Fruit fly (Drosophila melanogaster): ENCODE results near the gene CG31560.

The CG31560 gene

DNA sequence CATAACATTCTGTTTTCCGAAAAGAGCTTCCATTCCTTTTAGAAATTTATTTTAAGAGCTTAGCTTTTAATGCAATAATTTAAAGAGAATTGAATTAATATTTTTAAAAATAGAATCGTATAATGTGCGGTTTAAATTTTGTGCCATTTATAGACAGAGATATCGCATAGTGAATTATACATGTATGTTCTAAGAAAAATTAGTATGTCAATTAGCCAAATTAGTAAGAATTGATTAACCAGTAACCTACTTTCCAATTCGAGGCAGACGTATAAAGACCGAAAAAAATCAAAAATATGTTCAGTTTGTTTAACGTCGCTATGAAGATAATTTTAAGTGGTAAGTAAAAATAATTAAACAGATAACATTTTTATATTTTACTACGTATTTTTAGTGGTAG, at the start of gene CG31560:
Gene CG31560, plus strand, starts transcription at position 301 of the 400 bp plus-strand sequence.
- no peak for TF ChIP-seq pan (optimal IDR thresholded peaks at IDR 0.05)
- TF ChIP-seq EcR (GFP tag; optimal IDR thresholded peaks at IDR 0.05), result no peak
- no peak for TF ChIP-seq psq (optimal IDR thresholded peaks at IDR 0.05)
- TF ChIP-seq Dll (optimal IDR thresholded peaks at IDR 0.05), result no peak
- no peak for TF ChIP-seq usp (GFP tag; optimal IDR thresholded peaks at IDR 0.05)
- no peak for TF ChIP-seq CG8478 (optimal IDR thresholded peaks at IDR 0.05)

DNA sequence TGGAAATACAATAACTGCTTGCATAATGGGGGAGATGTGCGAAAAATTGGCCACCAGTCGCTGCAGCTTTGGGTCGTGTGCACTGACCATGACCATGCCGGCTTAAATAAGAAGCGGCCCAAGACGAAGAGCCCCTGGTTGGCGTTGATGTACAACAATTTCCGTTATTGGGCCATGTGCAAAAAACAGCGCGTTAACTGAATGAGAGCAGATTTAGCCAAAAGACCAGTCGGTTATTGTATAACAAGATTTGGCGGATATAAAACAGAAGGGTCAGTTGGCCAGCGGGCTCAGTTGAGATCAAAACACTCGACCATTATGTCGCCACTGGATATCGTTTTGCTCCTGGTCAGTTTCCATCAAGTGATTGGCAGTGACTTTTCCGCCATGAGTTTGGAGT, 46.1 kb upstream of the CG31560 start, which contains the start of gene Osi10a:
Gene Osi10a, plus strand, starts transcription at position 301 of the 400 bp plus-strand sequence.
- TF ChIP-seq psq (optimal IDR thresholded peaks at IDR 0.05), result no peak

DNA sequence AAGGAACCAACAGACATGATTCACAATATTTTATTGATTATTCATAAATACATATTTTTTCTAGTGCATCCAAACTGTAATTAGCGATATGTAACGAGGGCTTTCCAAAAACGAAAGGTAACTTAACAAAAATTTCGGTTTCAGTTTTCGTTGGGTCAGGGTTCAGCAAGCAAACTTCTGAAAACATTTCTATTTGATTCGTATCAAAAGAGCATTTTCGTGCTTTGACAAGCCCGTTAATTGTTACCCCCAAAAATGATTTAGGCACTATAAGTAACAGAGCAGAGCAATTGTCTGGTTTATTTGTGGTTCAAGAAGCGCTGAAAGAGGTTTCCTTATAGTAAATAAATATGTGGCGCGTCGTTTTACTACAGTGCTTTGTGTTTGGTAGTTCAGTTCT, 43.9 kb upstream of the CG31560 start, which contains the start of gene Osi10b:
Gene Osi10b, plus strand, starts transcription at position 301 of the 400 bp plus-strand sequence.
- no peak for TF ChIP-seq pan (optimal IDR thresholded peaks at IDR 0.05)
- no peak for TF ChIP-seq Dll (optimal IDR thresholded peaks at IDR 0.05)
- TF ChIP-seq psq (optimal IDR thresholded peaks at IDR 0.05), result no peak
- no peak for TF ChIP-seq CG8478 (optimal IDR thresholded peaks at IDR 0.05)
- TF ChIP-seq usp (GFP tag; optimal IDR thresholded peaks at IDR 0.05), result no peak

DNA sequence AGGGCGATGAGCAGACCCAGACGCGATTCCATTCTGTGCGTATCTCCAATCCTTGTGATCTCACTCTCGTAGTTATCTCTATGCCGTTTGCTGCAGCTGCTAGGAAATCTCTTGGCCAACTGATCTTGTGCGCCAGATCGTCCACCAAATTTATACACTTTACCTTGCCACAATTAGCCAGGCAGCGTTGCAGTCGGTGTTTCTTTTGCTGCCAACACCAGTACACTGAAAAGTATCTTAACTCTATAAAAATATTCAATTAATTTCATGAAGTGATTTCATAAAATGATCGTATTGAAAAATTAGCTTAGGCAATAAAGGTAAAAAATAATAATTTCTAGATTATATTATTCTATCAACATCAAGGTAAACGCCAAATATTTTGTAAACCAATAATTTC, 41.1 kb upstream of the CG31560 start, which contains the start of gene Osi11:
Gene Osi11, minus strand, starts transcription at position 101 of the 400 bp plus-strand sequence.
- no peak for TF ChIP-seq pan (optimal IDR thresholded peaks at IDR 0.05)
- TF ChIP-seq CG8478 (optimal IDR thresholded peaks at IDR 0.05), result no peak
- TF ChIP-seq Dll (optimal IDR thresholded peaks at IDR 0.05), result no peak
- no peak for TF ChIP-seq EcR (GFP tag; optimal IDR thresholded peaks at IDR 0.05)
- no peak for TF ChIP-seq usp (GFP tag; optimal IDR thresholded peaks at IDR 0.05)
- no peak for TF ChIP-seq psq (optimal IDR thresholded peaks at IDR 0.05)

DNA sequence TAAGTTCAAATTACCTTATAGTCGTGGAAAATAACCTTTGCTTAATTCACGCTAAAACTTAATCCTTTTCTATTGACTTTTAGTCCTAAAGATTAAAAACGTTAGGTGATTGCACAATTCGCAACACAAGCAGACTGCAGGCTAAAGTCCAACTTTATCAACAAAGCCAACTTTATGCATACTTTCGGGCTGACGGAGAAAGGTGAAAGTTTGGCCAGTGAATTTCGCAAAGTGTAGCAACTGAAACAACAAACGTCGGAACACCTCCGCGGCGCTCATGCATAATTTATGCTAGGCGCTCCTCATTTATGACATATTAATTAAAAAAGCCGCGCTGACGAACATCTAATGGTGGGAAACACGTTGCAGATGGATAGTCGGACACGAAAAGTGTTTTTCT, 39.8 kb upstream of the CG31560 start:
- no peak for TF ChIP-seq psq (optimal IDR thresholded peaks at IDR 0.05)
- no peak for TF ChIP-seq usp (GFP tag; optimal IDR thresholded peaks at IDR 0.05)
- TF ChIP-seq Dll (optimal IDR thresholded peaks at IDR 0.05), result no peak
- TF ChIP-seq CG8478 (optimal IDR thresholded peaks at IDR 0.05), result no peak
- no peak for TF ChIP-seq EcR (GFP tag; optimal IDR thresholded peaks at IDR 0.05)
- no peak for TF ChIP-seq pan (optimal IDR thresholded peaks at IDR 0.05)

DNA sequence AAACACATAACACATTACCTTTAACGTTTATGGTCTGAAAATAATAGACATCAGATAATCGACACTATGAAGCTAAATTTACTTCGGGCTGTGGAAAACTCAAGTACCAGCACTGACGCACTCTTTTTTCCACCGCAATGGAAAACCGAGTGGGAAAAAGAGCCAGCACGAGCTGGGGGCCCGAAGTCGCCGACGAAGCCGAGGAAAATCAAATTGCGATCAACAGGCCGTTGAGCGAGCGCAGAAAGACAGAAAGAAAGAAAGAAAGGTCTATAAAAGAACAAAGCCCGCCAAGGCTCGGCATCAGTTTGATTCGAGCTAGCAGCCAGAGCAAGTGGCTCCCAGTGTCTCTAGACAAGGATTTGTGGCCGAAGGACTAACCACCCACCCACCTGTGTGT, 31.5 kb upstream of the CG31560 start, which contains the start of gene Osi12:
Gene Osi12, plus strand, starts transcription at position 301 of the 400 bp plus-strand sequence.
- no peak for TF ChIP-seq psq (optimal IDR thresholded peaks at IDR 0.05)
- no peak for TF ChIP-seq EcR (GFP tag; optimal IDR thresholded peaks at IDR 0.05)
- no peak for TF ChIP-seq pan (optimal IDR thresholded peaks at IDR 0.05)
- no peak for TF ChIP-seq Dll (optimal IDR thresholded peaks at IDR 0.05)
- no peak for TF ChIP-seq usp (GFP tag; optimal IDR thresholded peaks at IDR 0.05)
- TF ChIP-seq CG8478 (optimal IDR thresholded peaks at IDR 0.05), result no peak

DNA sequence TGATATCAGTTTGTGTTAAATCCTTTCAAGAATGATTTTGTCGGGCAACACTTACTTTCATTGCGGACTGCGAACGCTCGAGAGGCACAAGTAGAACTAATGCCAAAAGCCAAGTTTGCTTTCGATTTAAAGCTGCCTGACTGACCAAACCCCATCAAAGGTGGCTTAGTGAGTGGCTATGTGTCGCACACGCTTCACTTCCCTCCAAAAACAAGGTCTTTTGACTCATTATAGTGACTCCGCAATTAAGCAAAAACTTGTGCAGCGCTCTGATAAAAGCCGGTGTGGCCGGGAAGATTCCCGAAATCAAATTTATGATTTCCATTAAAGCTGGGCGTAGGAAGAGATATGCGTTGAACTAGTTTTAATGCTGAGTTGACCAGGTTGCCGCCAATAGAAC, 24.7 kb upstream of the CG31560 start, which contains the start of gene CG15597:
Gene CG15597, minus strand, starts transcription at position 101 of the 400 bp plus-strand sequence.
- TF ChIP-seq EcR (GFP tag; optimal IDR thresholded peaks at IDR 0.05) (no peak), usp (GFP tag; optimal IDR thresholded peaks at IDR 0.05) (no peak), psq (optimal IDR thresholded peaks at IDR 0.05) (no peak), CG8478 (optimal IDR thresholded peaks at IDR 0.05) (no peak), Dll (optimal IDR thresholded peaks at IDR 0.05) (no peak), pan (optimal IDR thresholded peaks at IDR 0.05) (no peak)

DNA sequence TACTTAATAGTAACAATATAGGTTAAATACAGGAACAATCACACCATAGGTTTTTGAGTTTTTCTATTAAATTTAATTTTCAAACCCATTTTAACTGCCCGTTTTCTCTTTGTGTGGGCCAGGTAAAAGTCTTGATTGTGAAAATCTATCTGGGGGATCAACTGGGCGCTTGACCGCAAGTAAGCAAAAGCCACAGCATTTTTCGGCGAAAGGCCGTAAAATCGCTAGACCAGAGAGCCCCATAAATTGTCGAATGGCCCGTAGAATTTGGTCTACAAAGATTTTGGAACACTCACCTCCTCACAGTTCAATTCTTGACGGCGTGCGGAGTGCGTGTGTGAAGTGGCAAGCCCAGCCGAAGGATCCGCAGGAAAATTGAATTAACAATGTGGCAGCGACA, 22.3 kb upstream of the CG31560 start, which contains the start of gene CG15594:
Gene CG15594, plus strand, starts transcription at position 301 of the 400 bp plus-strand sequence.
- TF ChIP-seq pan (optimal IDR thresholded peaks at IDR 0.05) (no peak), psq (optimal IDR thresholded peaks at IDR 0.05) (no peak), EcR (GFP tag; optimal IDR thresholded peaks at IDR 0.05) (no peak), CG8478 (optimal IDR thresholded peaks at IDR 0.05) (no peak), Dll (optimal IDR thresholded peaks at IDR 0.05) (no peak), usp (GFP tag; optimal IDR thresholded peaks at IDR 0.05) (no peak)

DNA sequence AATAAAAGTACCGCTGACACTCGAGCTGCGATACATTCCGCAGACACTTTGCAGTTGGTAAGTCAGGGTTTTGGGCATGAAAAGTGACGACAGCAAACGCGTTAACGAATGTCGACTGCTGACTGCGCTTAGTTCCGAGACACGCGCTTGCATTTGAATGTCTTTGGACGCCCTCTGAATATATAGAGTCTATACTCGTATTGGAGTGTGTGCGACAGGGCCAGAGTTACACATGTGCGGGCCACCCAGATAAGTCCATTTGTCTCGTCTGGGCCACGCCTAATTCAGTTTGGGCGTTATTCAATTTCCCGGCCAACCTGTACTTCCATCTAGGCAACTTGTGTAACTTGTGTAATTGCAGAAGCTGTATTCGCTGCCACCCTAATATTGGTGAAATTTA, 19.5 kb upstream of the CG31560 start:
- TF ChIP-seq Dll (optimal IDR thresholded peaks at IDR 0.05) (no peak), psq (optimal IDR thresholded peaks at IDR 0.05) (no peak), CG8478 (optimal IDR thresholded peaks at IDR 0.05) (no peak), usp (GFP tag; optimal IDR thresholded peaks at IDR 0.05) (no peak), EcR (GFP tag; optimal IDR thresholded peaks at IDR 0.05) (no peak), pan (optimal IDR thresholded peaks at IDR 0.05) (no peak)

DNA sequence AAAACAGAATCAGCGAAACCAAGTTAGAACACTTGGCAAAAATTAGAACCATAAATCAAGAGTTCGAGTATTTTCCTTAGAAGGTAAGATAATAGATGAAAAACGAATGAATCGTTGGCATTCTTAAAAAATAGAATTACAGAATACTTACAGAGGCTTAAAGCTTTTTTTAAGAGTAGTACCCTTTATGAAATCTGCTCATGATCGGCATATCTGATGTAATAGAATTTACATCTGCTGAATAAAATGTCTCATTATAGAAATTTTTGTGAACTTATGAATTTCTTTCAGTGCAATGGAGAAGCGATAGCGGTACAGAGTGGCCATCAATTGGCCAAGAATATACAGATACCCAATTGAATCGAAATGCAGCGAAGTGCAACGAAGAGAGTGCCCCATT, 18.3 kb upstream of the CG31560 start, which contains the start of gene Osi13:
Gene Osi13, plus strand, starts transcription at position 301 of the 400 bp plus-strand sequence.
- TF ChIP-seq CG8478 (optimal IDR thresholded peaks at IDR 0.05) (no peak), Dll (optimal IDR thresholded peaks at IDR 0.05) (no peak), psq (optimal IDR thresholded peaks at IDR 0.05) (no peak), pan (optimal IDR thresholded peaks at IDR 0.05) (no peak), usp (GFP tag; optimal IDR thresholded peaks at IDR 0.05) (no peak), EcR (GFP tag; optimal IDR thresholded peaks at IDR 0.05) (no peak)

DNA sequence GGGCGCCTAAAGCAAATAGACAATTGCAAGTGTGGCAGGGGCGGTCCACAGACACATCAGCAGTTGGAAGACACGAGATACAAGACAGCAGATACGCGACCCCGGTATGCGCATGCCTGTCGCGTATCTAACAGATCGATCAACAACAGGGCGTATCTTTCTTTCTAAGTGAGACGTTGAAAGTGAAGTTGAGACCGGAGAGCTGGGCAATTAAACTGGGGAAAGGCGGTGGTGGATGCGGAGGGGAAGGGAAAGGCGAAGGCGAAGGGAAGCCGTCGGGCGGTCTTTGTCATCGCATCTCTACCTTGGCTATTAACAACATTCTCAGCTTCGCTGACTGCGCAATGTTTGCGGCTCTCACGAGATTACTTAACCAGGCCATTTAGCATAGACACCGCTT, 15.7 kb upstream of the CG31560 start:
- TF ChIP-seq usp (GFP tag; optimal IDR thresholded peaks at IDR 0.05) (no peak), pan (optimal IDR thresholded peaks at IDR 0.05) (no peak), CG8478 (optimal IDR thresholded peaks at IDR 0.05) (no peak), Dll (optimal IDR thresholded peaks at IDR 0.05) (no peak), EcR (GFP tag; optimal IDR thresholded peaks at IDR 0.05) (no peak), psq (optimal IDR thresholded peaks at IDR 0.05) (no peak)

DNA sequence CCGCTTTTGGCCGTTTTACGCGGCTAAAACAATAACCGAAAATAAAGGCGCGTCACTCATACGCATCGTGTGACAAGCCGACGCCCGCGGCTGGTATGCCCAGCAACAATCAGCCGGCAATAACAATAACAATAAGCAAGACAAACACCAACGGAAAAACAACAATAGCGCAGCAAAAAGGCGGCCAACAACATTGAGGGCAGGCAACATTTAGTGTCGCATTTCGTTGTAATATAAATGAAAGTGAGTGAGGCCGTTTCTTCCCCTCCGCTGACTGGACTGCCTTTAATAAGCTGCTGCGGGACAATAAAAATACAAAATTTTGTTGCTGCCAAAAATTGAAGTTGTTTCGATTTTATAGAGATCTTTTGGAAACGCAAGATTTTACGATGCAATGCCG, 12.6 kb upstream of the CG31560 start:
- no peak for TF ChIP-seq pan (optimal IDR thresholded peaks at IDR 0.05)
- no peak for TF ChIP-seq psq (optimal IDR thresholded peaks at IDR 0.05)

DNA sequence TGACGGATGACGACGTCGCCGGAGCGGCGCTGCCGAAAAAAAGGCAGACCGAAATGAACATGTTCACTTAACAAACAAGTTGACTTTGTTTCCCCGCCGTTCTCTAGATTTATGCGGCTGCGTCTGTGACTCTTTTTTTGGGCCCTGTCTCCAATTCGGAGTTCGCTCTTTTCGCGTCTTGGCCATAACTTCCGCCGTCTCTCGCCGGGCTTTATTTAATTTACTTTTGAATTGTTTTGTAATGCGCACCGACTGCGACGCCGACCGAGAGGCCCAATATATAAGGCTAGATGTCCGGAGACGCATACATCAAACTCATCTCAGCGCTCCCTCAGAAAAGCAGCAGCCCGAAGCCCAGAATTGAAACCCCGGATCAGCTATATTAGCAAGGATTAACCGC, 10.9 kb upstream of the CG31560 start, which contains the start of gene Osi14:
Gene Osi14, plus strand, starts transcription at position 301 of the 400 bp plus-strand sequence.
- TF ChIP-seq usp (GFP tag; optimal IDR thresholded peaks at IDR 0.05), result no peak
- no peak for TF ChIP-seq psq (optimal IDR thresholded peaks at IDR 0.05)
- TF ChIP-seq pan (optimal IDR thresholded peaks at IDR 0.05), result no peak
- no peak for TF ChIP-seq Dll (optimal IDR thresholded peaks at IDR 0.05)
- TF ChIP-seq CG8478 (optimal IDR thresholded peaks at IDR 0.05), result no peak
- TF ChIP-seq EcR (GFP tag; optimal IDR thresholded peaks at IDR 0.05), result no peak
